Worm (Caenorhabditis elegans) whole organism, L2 larva: ENCODE results near the gene cest-19.

Experiments
- F13H6.1 ChIP-seq: sonication (generic microtip); optimal IDR thresholded peaks from 2 replicates; lab custom pipeline; 2016; ENCODE audit warnings: missing genetic modification characterization, missing compliant biosample characterization
- alr-1 ChIP-seq: fragments of 150-350 bp; optimal IDR thresholded peaks from 2 replicates; lab custom pipeline; 2014; ENCODE audit warnings: missing biosample characterization, missing genetic modification characterization
- ama-1 ChIP-seq: fragments of 150-350 bp; optimal IDR thresholded peaks from 2 replicates; lab custom pipeline; 2018; ENCODE audit warnings: inconsistent platforms
- crh-2 ChIP-seq: sonication (generic microtip); optimal IDR thresholded peaks from 2 replicates; lab custom pipeline; 2017; ENCODE audit warnings: missing biosample characterization, missing genetic modification characterization
- dmd-4 ChIP-seq: sonication (generic microtip); optimal IDR thresholded peaks from 2 replicates; lab custom pipeline; 2017; ENCODE audit warnings: missing biosample characterization, missing genetic modification characterization
- elt-3 ChIP-seq: sonication (generic microtip); optimal IDR thresholded peaks from 2 replicates; lab custom pipeline; 2017; ENCODE audit warnings: missing biosample characterization, missing genetic modification characterization
- fos-1 ChIP-seq: fragments of 150-350 bp; optimal IDR thresholded peaks from 2 replicates; lab custom pipeline; 2014; ENCODE audit warnings: missing biosample characterization, missing genetic modification characterization
- lin-39 ChIP-seq: fragments of 150-350 bp; optimal IDR thresholded peaks from 2 replicates; lab custom pipeline; 2014; ENCODE audit warnings: missing biosample characterization, missing genetic modification reagents, missing genetic modification characterization
- mbf-1 ChIP-seq: sonication (generic microtip); optimal IDR thresholded peaks from 2 replicates; lab custom pipeline; 2017; ENCODE audit warnings: missing biosample characterization, missing genetic modification characterization
- nhr-10 ChIP-seq: sonication (generic microtip); optimal IDR thresholded peaks from 2 replicates; lab custom pipeline; 2017; ENCODE audit warnings: missing biosample characterization, missing genetic modification characterization
- nhr-11 ChIP-seq: fragments of 150-350 bp; optimal IDR thresholded peaks from 2 replicates; lab custom pipeline; 2014; ENCODE audit warnings: missing biosample characterization, missing genetic modification characterization
- nhr-129 ChIP-seq: fragments of 150-350 bp; optimal IDR thresholded peaks from 2 replicates; lab custom pipeline; 2014; ENCODE audit warnings: missing biosample characterization, missing genetic modification characterization
- nhr-23 ChIP-seq: fragments of 150-350 bp; optimal IDR thresholded peaks from 2 replicates; lab custom pipeline; 2014; ENCODE audit warnings: missing biosample characterization, missing genetic modification reagents, missing genetic modification characterization
- peb-1 ChIP-seq: fragments of 150-350 bp; optimal IDR thresholded peaks from 2 replicates; lab custom pipeline; 2014; ENCODE audit warnings: missing biosample characterization, missing genetic modification characterization
- skn-1 ChIP-seq: sonication (generic microtip); optimal IDR thresholded peaks from 2 replicates; lab custom pipeline; 2017; ENCODE audit warnings: missing biosample characterization, missing genetic modification characterization
- zag-1 ChIP-seq: fragments of 150-350 bp; optimal IDR thresholded peaks from 2 replicates; lab custom pipeline; 2014; ENCODE audit warnings: missing biosample characterization, missing genetic modification characterization
- ztf-1 ChIP-seq: fragments of 200-800 bp; sonication (Bioruptor generic); conservative IDR thresholded peaks from 2 replicates; pipeline ENCODE4 v1.3.6; 2022; ENCODE audit warnings: missing genetic modification characterization, missing compliant biosample characterization

Gene cest-19

DNA sequence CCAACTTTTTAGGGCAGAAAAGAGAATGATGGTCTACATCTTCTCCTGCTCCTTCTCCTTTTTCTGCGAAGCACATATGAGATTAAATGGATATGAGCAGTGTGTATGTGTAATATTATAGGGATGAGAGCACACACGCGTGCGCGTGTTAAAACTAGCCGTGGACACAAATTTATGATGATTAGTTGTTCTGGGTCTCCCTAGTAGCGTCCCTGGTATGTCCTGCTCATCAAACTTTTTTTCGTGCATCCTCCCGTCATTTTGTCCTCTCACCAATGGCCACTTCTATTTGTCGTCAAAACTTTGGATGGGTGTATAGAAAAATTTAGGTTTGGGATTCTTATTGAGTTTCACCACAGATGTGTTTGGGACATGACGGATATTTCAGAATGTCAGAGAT lies 33.9 kb downstream of the cest-19 start:
- TF ChIP-seq zag-1 (tag; lab: Kevin White, UChicago) (no peak), ztf-1 (GFP tag; lab: Robert Waterston, UW) (no peak), elt-3 (no peak), lin-39 (tag; lab: Kevin White, UChicago) (no peak), nhr-129 (no peak), crh-2 (no peak), skn-1 (tag; lab: Kevin White, UChicago) (no peak), alr-1 (tag; lab: Kevin White, UChicago) (no peak)
- TF ChIP-seq, all 48 proteins: peak for 0

DNA sequence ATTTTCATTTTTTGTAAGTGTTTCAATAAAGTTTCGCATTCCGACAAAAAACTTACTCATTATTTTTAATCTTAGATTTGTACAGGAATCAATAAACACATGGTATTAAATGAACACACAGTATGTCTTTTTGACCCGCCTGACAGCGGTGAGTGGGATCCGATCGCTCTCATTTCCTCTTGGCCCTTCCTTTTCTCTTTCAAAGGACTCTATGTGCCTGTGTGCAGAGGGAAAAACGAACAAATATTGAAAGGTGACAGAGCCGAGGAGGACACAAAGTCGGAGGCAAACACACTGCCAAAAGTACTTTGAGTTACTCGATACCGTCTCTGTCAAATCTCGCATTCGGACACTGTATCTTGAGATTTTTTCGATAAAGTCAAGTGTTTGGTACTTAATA lies 39.4 kb downstream of the cest-19 start, which contains the start of the genes F01E11.20 and tsp-16:
Gene F01E11.20 (minus strand): TSS at position 101 of the 400 bp plus-strand sequence.
Gene tsp-16 (minus strand): TSS at position 173 of the 400 bp plus-strand sequence.
- TF ChIP-seq F13H6.1 (tag; lab: Kevin White, UChicago) (peak; percentile 24), peb-1 (tag; lab: Kevin White, UChicago) (no peak), skn-1 (tag; lab: Kevin White, UChicago) (no peak), nhr-129 (peak; percentile 11), ama-1 (lab: Kevin White, UChicago) (no peak)
- TF ChIP-seq, all 48 proteins: peak for 2

DNA sequence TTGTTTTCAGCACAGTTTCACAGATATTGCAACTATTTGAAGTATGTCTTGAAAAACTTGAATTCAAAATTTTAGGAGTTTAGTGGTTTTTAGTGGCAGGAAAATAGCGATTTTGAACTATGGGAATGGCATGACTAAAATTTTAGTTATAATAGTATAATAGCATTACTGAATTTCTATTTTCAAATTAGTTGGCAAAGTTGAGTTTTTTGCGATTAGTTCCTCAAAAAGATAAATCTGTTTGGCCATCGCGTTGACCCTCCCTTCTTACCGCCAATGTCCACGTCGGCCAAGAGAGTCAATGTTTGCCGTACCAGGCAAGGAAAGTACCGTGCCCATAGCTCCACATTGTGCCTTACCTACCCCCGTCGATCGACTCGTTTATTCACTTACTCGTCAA lies 44.4 kb downstream of the cest-19 start, which contains the start of gene ugt-57:
Gene ugt-57 (plus strand): TSS at position 301 of the 400 bp plus-strand sequence.
- TF ChIP-seq fos-1 = no peak
- no peak for TF ChIP-seq dmd-4 (tag; lab: Kevin White, UChicago)
- no peak for TF ChIP-seq skn-1 (tag; lab: Kevin White, UChicago)
- TF ChIP-seq nhr-10 (tag; lab: Kevin White, UChicago) = no peak
- TF ChIP-seq nhr-23 = no peak
- TF ChIP-seq ztf-1 (GFP tag; lab: Robert Waterston, UW) = no peak

DNA sequence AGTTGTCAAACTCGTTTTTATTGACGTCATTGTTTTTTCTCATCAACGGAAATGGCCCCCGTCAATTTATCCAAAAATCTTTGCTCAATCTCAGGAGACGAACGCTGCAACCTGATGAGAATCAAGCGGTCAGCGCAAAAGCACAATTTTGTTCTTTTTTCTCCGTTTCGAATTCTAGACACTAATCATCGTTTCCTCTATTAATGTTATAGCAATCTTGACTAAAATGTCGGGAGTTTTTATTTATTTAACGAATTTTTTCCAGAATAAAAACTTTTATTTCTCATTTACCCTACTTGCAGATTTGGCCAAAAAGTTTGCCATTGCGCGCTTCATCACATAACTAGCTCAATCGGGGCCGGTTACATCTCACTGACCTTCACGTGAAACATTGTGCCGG lies 46.5 kb downstream of the cest-19 start, which contains the start of gene F01E11.18:
Gene F01E11.18 (plus strand): TSS at position 301 of the 400 bp plus-strand sequence.
- TF ChIP-seq crh-2 (no peak), fos-1 (no peak), mbf-1 (no peak)

DNA sequence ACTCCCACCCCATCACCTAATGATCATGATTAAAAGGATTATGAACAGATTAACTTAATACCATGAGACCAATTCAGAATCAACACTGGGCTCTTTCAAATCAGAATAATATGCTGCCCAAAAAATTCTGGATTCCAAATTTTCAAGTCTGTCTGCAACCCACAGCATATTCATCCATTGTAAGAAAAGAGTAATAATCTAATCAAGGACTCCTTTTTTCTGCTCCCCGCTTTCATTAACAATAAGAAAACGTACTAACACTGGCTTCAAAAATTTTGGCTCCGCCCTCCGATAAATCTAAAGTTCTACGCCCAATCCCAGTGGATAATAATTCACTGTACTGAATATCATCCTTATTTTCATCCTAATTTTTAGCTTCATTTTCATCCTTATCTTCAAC lies 47.6 kb downstream of the cest-19 start:
- TF ChIP-seq nhr-10 (tag; lab: Kevin White, UChicago) = no peak
- TF ChIP-seq nhr-11 (tag; lab: Kevin White, UChicago) = no peak
